Worm (Caenorhabditis elegans) whole organism, late embryonic: ENCODE data around the gene mrps-11.

Source experiments
- C38D4.7 ChIP-seq: fragments of 200-800 bp; sonication (Bioruptor generic); optimal IDR thresholded peaks from 2 replicates; lab custom pipeline; 2018; ENCODE audit warnings: mild to moderate bottlenecking, missing genetic modification characterization, moderate library complexity, missing compliant biosample characterization
- ama-1 ChIP-seq: fragments of 150-350 bp; optimal IDR thresholded peaks from 2 replicates; lab custom pipeline; 2014
- ceh-2 ChIP-seq: sonication (generic microtip); optimal IDR thresholded peaks from 2 replicates; lab custom pipeline; 2016; ENCODE audit warnings: missing genotype, missing genetic modification characterization, missing compliant biosample characterization
- dve-1 ChIP-seq: sonication (generic microtip); optimal IDR thresholded peaks from 2 replicates; lab custom pipeline; 2017; ENCODE audit warnings: antibody characterized with exemption, mild to moderate bottlenecking, missing genetic modification characterization, missing compliant biosample characterization
- elt-2 ChIP-seq: sonication (generic microtip); optimal IDR thresholded peaks from 2 replicates; lab custom pipeline; 2016; ENCODE audit warnings: missing genetic modification reagents, missing genetic modification characterization, missing compliant biosample characterization
- fkh-10 ChIP-seq: fragments of 150-350 bp; optimal IDR thresholded peaks from 2 replicates; lab custom pipeline; 2014; ENCODE audit warnings: missing biosample characterization, missing genetic modification reagents, missing genetic modification characterization
- hlh-13 ChIP-seq: fragments of 200-800 bp; sonication (Bioruptor generic); optimal IDR thresholded peaks from 2 replicates; lab custom pipeline; 2018; ENCODE audit warnings: mild to moderate bottlenecking, missing genetic modification characterization, missing compliant biosample characterization
- hlh-8 ChIP-seq: sonication (generic microtip); optimal IDR thresholded peaks from 2 replicates; lab custom pipeline; 2016; ENCODE audit warnings: missing genotype, missing genetic modification characterization, missing compliant biosample characterization
- lim-6 ChIP-seq: sonication (generic microtip); optimal IDR thresholded peaks from 2 replicates; lab custom pipeline; 2016; ENCODE audit warnings: missing genetic modification characterization, missing compliant biosample characterization
- pat-9 ChIP-seq: fragments of 200-800 bp; sonication (Bioruptor generic); optimal IDR thresholded peaks from 2 replicates; lab custom pipeline; 2018; ENCODE audit warnings: mild to moderate bottlenecking, missing genetic modification characterization, moderate library complexity, missing compliant biosample characterization
- pqm-1 ChIP-seq: sonication (generic microtip); optimal IDR thresholded peaks from 2 replicates; lab custom pipeline; 2016; ENCODE audit warnings: missing genetic modification characterization, missing compliant biosample characterization
- rnt-1 ChIP-seq: sonication (generic microtip); optimal IDR thresholded peaks from 2 replicates; lab custom pipeline; 2016; ENCODE audit warnings: missing genetic modification characterization, missing compliant biosample characterization

DNA sequence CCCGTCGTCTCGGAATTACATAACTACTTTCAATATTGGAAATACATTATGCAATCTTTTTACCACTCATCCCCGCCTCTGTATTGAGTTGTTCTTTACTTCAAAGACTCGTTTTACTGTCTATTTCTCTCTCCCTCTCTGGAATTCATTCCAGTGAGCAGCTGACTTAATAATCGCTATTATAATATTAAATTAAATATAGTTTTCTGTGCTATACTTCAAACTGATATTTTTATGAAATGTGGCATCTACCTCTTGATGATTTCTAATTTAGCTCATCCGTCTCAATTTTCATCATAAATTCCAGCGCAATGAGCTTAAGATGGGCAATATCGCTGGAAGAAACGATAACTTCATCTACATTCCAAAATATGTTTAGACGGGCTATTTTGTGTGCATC is 9.1 kb upstream of the mrps-11 start, which contains the start of gene T28H10.1:
- TF ChIP-seq pqm-1 (tag; lab: Kevin White, UChicago) (no peak), lim-6 (no peak), fkh-10 (no peak), C38D4.7 (GFP tag; lab: Kevin White, UChicago) (no peak), rnt-1 (tag; lab: Kevin White, UChicago) (no peak), hlh-13 (GFP tag; lab: Kevin White, UChicago) (no peak), hlh-8 (tag; lab: Kevin White, UChicago) (no peak), elt-2 (tag; lab: Kevin White, UChicago) (no peak), ama-1 (lab: Kevin White, UChicago) (no peak), dve-1 (tag; lab: Kevin White, UChicago) (no peak), ceh-2 (no peak), pat-9 (tag; lab: Kevin White, UChicago) (no peak)
